Worm (Caenorhabditis elegans) whole organism, L1 larva: ENCODE measurements around the gene ceh-19.

ENCODE experiments used
- C04F5.9 ChIP-seq: sonication (generic microtip); optimal IDR thresholded peaks from 2 replicates; lab custom pipeline; 2016; ENCODE audit warnings: missing genetic modification characterization, missing compliant biosample characterization
- Y116A8C.19 ChIP-seq: sonication (generic microtip); optimal IDR thresholded peaks from 2 replicates; lab custom pipeline; 2016; ENCODE audit warnings: missing compliant biosample characterization, missing genetic modification characterization, borderline replicate concordance
- ama-1 ChIP-seq: fragments of 150-350 bp; optimal IDR thresholded peaks from 2 replicates; lab custom pipeline; 2014
- blmp-1 ChIP-seq: fragments of 150-350 bp; optimal IDR thresholded peaks from 2 replicates; lab custom pipeline; 2014; ENCODE audit warnings: missing biosample characterization, missing genetic modification characterization
- ceh-8 ChIP-seq: fragments of 200-800 bp; sonication (Bioruptor generic); optimal IDR thresholded peaks from 2 replicates; lab custom pipeline; 2018; ENCODE audit warnings: mild to moderate bottlenecking, missing genetic modification characterization, moderate library complexity, missing compliant biosample characterization
- ceh-88 ChIP-seq: fragments of 200-800 bp; sonication (Bioruptor generic); IDR thresholded peaks from 2 replicates; pipeline ENCODE4 v1.3.6; 2022; ENCODE audit warnings: missing genetic modification characterization, missing compliant biosample characterization
- ceh-90 ChIP-seq: sonication (generic microtip); optimal IDR thresholded peaks from 2 replicates; lab custom pipeline; 2016; ENCODE audit warnings: missing genetic modification characterization, missing compliant biosample characterization
- efl-3 ChIP-seq: fragments of 200-800 bp; sonication (Bioruptor generic); optimal IDR thresholded peaks from 2 replicates; lab custom pipeline; 2018; ENCODE audit warnings: mild to moderate bottlenecking, missing genetic modification characterization, missing compliant biosample characterization
- egl-27 ChIP-seq, 2 experiments: fragments of 150-350 bp in 1 of 2; sonication (generic microtip); optimal IDR thresholded peaks; 3 replicates each; lab custom pipeline; 2017 to 2018; ENCODE audit warnings: missing biosample characterization in 2 of 2, missing genetic modification characterization in 2 of 2, missing genetic modification reagents in 2 of 2
- elt-2 ChIP-seq: sonication (generic microtip); optimal IDR thresholded peaks from 2 replicates; lab custom pipeline; 2016; ENCODE audit warnings: missing genetic modification characterization, mild to moderate bottlenecking, inconsistent platforms, missing compliant biosample characterization, missing genetic modification reagents
- elt-3 ChIP-seq, 6 experiments: fragments of 150-350 bp in 1 of 6; sonication (generic microtip); optimal IDR thresholded peaks; 2 replicates each; lab custom pipeline; 2017 to 2018; ENCODE audit warnings: missing biosample characterization in 6 of 6, missing genetic modification characterization in 6 of 6, inconsistent platforms in 1 of 6
- fos-1 ChIP-seq: fragments of 150-350 bp; optimal IDR thresholded peaks from 2 replicates; lab custom pipeline; 2014; ENCODE audit warnings: missing biosample characterization, missing genetic modification characterization
- hlh-17 ChIP-seq: fragments of 200-800 bp; sonication (Bioruptor generic); optimal IDR thresholded peaks from 2 replicates; lab custom pipeline; 2018; ENCODE audit warnings: missing genetic modification characterization, mild to moderate bottlenecking, missing compliant biosample characterization, moderate library complexity, borderline replicate concordance
- irx-1 ChIP-seq: sonication (generic microtip); optimal IDR thresholded peaks from 2 replicates; lab custom pipeline; 2016; ENCODE audit warnings: missing genetic modification characterization, missing compliant biosample characterization
- isw-1 ChIP-seq: fragments of 200-800 bp; sonication (Bioruptor generic); IDR thresholded peaks from 2 replicates; pipeline ENCODE4 v1.3.6; 2022; ENCODE audit warnings: missing genetic modification characterization, missing compliant biosample characterization
- lin-13 ChIP-seq: fragments of 150-350 bp; optimal IDR thresholded peaks from 2 replicates; lab custom pipeline; 2014; ENCODE audit warnings: missing biosample characterization, missing genetic modification reagents, missing genetic modification characterization
- lin-39 ChIP-seq: fragments of 150-350 bp; optimal IDR thresholded peaks from 2 replicates; lab custom pipeline; 2014; ENCODE audit warnings: missing biosample characterization, missing genetic modification reagents, missing genetic modification characterization
- lir-3 ChIP-seq: sonication (generic microtip); optimal IDR thresholded peaks from 2 replicates; lab custom pipeline; 2016; ENCODE audit warnings: mild to moderate bottlenecking, missing genetic modification characterization, moderate library complexity, missing compliant biosample characterization; ENCODE audit not compliant: poor library complexity
- lsy-2 ChIP-seq, 2 experiments: fragments of 150-350 bp; optimal IDR thresholded peaks; 2 replicates each; lab custom pipeline; 2014; ENCODE audit warnings: missing biosample characterization in 2 of 2, missing genetic modification characterization in 2 of 2
- mdl-1 ChIP-seq, 2 experiments: fragments of 150-350 bp; optimal IDR thresholded peaks; 2 replicates each; lab custom pipeline; 2014 to 2017; ENCODE audit warnings: missing biosample characterization in 2 of 2, missing genetic modification characterization in 2 of 2, inconsistent platforms in 1 of 2
- mef-2 ChIP-seq: fragments of 150-350 bp; optimal IDR thresholded peaks from 2 replicates; lab custom pipeline; 2014; ENCODE audit warnings: missing biosample characterization, missing genetic modification characterization
- mep-1 ChIP-seq: fragments of 150-350 bp; optimal IDR thresholded peaks from 2 replicates; lab custom pipeline; 2014; ENCODE audit warnings: missing biosample characterization, missing genetic modification characterization
- nhr-20 ChIP-seq: sonication (generic microtip); optimal IDR thresholded peaks from 2 replicates; lab custom pipeline; 2016; ENCODE audit warnings: mild to moderate bottlenecking, missing genetic modification characterization, missing compliant biosample characterization
- nhr-237 ChIP-seq: fragments of 150-350 bp; optimal IDR thresholded peaks from 2 replicates; lab custom pipeline; 2014; ENCODE audit warnings: missing biosample characterization, missing genetic modification characterization
- nhr-28 ChIP-seq: fragments of 150-350 bp; optimal IDR thresholded peaks from 2 replicates; lab custom pipeline; 2014; ENCODE audit warnings: missing biosample characterization, missing genetic modification characterization
- nhr-71 ChIP-seq: sonication (generic microtip); optimal IDR thresholded peaks from 2 replicates; lab custom pipeline; 2016; ENCODE audit warnings: mild to moderate bottlenecking, missing genetic modification characterization, moderate library complexity, missing compliant biosample characterization
- nhr-84 ChIP-seq: sonication (generic microtip); optimal IDR thresholded peaks from 2 replicates; lab custom pipeline; 2017; ENCODE audit warnings: missing biosample characterization, missing genetic modification characterization
- pqm-1 ChIP-seq: sonication (generic microtip); optimal IDR thresholded peaks from 3 replicates; lab custom pipeline; 2017; ENCODE audit warnings: missing biosample characterization, missing genetic modification characterization
- rnt-1 ChIP-seq: sonication (generic microtip); optimal IDR thresholded peaks from 2 replicates; lab custom pipeline; 2016; ENCODE audit warnings: mild to moderate bottlenecking, missing genetic modification characterization, moderate library complexity, missing compliant biosample characterization
- skn-1 ChIP-seq: fragments of 150-350 bp; optimal IDR thresholded peaks from 2 replicates; lab custom pipeline; 2014; ENCODE audit warnings: missing biosample characterization, missing genetic modification characterization
- snu-23 ChIP-seq: sonication (generic microtip); optimal IDR thresholded peaks from 2 replicates; lab custom pipeline; 2016; ENCODE audit warnings: missing genetic modification characterization, missing compliant biosample characterization
- sox-4 ChIP-seq: sonication (generic microtip); optimal IDR thresholded peaks from 2 replicates; lab custom pipeline; 2016; ENCODE audit warnings: missing genetic modification characterization, missing compliant biosample characterization
- sptf-1 ChIP-seq: fragments of 150-350 bp; optimal IDR thresholded peaks from 2 replicates; lab custom pipeline; 2014; ENCODE audit warnings: missing biosample characterization, missing genetic modification characterization
- sup-37 ChIP-seq: fragments of 200-800 bp; sonication (Bioruptor generic); optimal IDR thresholded peaks from 2 replicates; lab custom pipeline; 2018; ENCODE audit warnings: mild to moderate bottlenecking, missing genetic modification characterization, missing compliant biosample characterization
- tbx-2 ChIP-seq: sonication (generic microtip); optimal IDR thresholded peaks from 2 replicates; lab custom pipeline; 2016; ENCODE audit warnings: missing genetic modification characterization, missing compliant biosample characterization
- tlp-1 ChIP-seq: fragments of 150-350 bp; optimal IDR thresholded peaks from 2 replicates; lab custom pipeline; 2014; ENCODE audit warnings: missing biosample characterization, missing genetic modification characterization
- unc-62 ChIP-seq: fragments of 150-350 bp; optimal IDR thresholded peaks from 2 replicates; lab custom pipeline; 2014; ENCODE audit warnings: missing biosample characterization, missing genetic modification reagents, missing genetic modification characterization
- vab-15 ChIP-seq: sonication (generic microtip); optimal IDR thresholded peaks from 2 replicates; lab custom pipeline; 2017; ENCODE audit warnings: missing genotype, mild to moderate bottlenecking, missing genetic modification characterization, missing compliant biosample characterization

ceh-19 gene

DNA sequence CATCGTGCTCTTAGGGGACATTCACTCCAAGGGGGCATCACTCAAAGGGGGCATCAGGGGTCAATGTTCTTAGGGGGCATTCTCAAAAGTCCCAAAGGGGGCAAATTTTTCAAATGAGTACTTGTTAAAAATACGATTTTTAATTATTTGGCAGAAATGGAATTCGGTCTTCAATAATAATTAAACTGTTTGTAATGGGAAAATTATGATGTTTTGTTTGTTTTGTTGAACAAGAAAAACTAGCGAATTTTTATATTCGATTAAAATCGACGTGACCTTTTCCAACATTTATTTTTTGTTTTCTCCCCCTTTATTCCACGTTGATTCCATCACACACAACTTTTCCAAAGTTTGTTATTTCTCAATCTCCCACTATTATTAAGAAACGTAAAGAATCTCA is 11.3 kb upstream of the ceh-19 start, which contains the start of gene F57H12.5:
Gene F57H12.5 (plus strand): TSS at position 301 of the 400 bp plus-strand sequence.
- TF ChIP-seq tlp-1 (tag; lab: Kevin White, UChicago) (no peak), nhr-71 (tag; lab: Kevin White, UChicago) (no peak), tbx-2 (tag; lab: Kevin White, UChicago) (no peak), blmp-1 (no peak), efl-3 (GFP tag; lab: Kevin White, UChicago) (no peak), mef-2 (tag; lab: Kevin White, UChicago) (no peak), sptf-1 (no peak), isw-1 (GFP tag; lab: Robert Waterston, UW) (no peak), ceh-8 (GFP tag; lab: Kevin White, UChicago) (no peak), nhr-20 (tag; lab: Kevin White, UChicago) (no peak), egl-27 (tag; optimal IDR thresholded peaks at IDR 0.05; lab: Kevin White, UChicago) (no peak), mep-1 (tag; lab: Kevin White, UChicago) (no peak), nhr-28 (tag; lab: Kevin White, UChicago) (no peak)
- TF ChIP-seq, all 84 proteins: peak for 0

DNA sequence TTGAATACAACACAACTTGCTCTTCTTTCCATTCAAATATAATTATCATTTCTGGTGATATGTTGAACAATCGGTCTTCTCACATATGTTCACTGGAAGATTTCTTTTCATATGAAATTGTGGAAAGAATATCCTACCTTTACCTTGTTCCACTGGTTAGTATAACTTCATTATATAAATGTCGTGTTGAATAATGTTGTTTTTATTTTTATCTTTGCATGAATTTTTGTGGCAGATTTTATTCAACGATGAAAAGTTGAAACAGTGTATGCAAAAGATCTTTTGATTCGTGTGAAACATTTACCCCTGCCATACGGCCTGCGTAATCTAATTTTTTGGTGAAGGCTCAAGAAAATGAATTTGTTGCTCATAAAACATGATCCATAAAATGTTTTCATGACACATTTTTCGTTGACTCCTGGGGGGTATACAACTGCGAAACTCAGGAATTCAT is 6.2 kb upstream of the ceh-19 start:
- no peak for TF ChIP-seq fos-1 (tag; lab: Kevin White, UChicago)
- no peak for TF ChIP-seq vab-15 (tag; lab: Kevin White, UChicago)
- TF ChIP-seq hlh-17 (GFP tag; lab: Kevin White, UChicago), result no peak
- TF ChIP-seq sox-4 (tag; lab: Kevin White, UChicago), result no peak
- no peak for TF ChIP-seq nhr-237 (tag; lab: Kevin White, UChicago)
- no peak for TF ChIP-seq lsy-2 (tag; optimal IDR thresholded peaks at IDR 0.05; lab: Kevin White, UChicago)
- no peak for TF ChIP-seq elt-3 (tag; optimal IDR thresholded peaks at IDR 0.05; lab: Kevin White, UChicago)
- TF ChIP-seq nhr-84, result no peak
- TF ChIP-seq pqm-1 (tag; lab: Kevin White, UChicago), result no peak
- no peak for TF ChIP-seq lin-13 (GFP tag; lab: Kevin White, UChicago)
- TF ChIP-seq mdl-1 (tag; optimal IDR thresholded peaks at IDR 0.05; lab: Kevin White, UChicago), result no peak

DNA sequence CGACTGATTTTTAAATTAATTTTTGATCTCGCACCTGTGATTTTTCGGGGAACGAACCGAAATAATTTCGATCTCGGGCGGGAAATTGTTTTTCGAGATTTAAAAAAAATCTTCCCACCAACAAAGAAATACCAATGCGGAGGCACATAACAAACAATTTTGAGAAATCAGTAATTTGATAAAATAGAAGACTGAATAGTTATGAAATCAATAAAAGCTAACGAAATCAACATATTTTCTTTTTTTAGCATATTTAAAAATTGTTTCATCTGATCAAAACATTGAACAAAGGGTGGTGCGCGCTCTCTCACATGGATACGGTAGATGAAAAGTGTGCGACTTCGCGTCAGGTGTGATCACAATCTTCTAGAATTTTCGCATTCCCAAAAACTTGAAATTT is 2.3 kb upstream of the ceh-19 start:
- no peak for TF ChIP-seq lin-39 (tag; lab: Kevin White, UChicago)
- no peak for TF ChIP-seq fos-1 (tag; lab: Kevin White, UChicago)
- no peak for TF ChIP-seq pqm-1 (tag; lab: Kevin White, UChicago)
- TF ChIP-seq C04F5.9 (tag; lab: Kevin White, UChicago), result no peak
- TF ChIP-seq lsy-2 (tag; optimal IDR thresholded peaks at IDR 0.05; lab: Kevin White, UChicago), result no peak
- no peak for TF ChIP-seq nhr-84
- TF ChIP-seq egl-27 (tag; optimal IDR thresholded peaks at IDR 0.05; lab: Kevin White, UChicago), result no peak
- no peak for TF ChIP-seq ceh-90
- no peak for TF ChIP-seq snu-23
- no peak for TF ChIP-seq ama-1 (lab: Kevin White, UChicago)
- TF ChIP-seq unc-62 (GFP tag; lab: Kevin White, UChicago), result no peak
- TF ChIP-seq Y116A8C.19 (tag; lab: Kevin White, UChicago), result no peak
- no peak for TF ChIP-seq irx-1
- no peak for TF ChIP-seq tbx-2 (tag; lab: Kevin White, UChicago)

DNA sequence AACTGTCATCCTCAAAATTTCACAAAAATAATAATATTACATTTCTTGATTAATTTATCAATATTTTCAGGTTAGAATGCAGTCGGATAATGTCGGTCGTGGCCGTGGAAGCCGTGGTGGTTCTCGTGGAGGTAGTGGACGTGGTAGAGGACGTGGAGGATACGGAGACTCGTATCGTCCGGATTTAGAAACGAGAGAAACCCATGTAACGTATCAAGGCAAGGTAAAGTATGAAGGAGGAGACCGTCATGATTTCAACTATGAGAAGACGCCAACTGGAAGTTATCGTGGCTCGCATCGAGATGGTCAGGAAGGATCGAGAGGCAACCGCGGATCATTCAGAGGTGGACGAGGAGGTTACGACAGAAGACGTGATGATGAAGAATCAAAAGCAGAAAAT is 1.8 kb upstream of the ceh-19 start, which contains the start of gene frpr-10:
Gene frpr-10 (plus strand): TSS at position 301 of the 400 bp plus-strand sequence.
- TF ChIP-seq tbx-2 (tag; lab: Kevin White, UChicago), result no peak
- no peak for TF ChIP-seq rnt-1 (tag; lab: Kevin White, UChicago)

DNA sequence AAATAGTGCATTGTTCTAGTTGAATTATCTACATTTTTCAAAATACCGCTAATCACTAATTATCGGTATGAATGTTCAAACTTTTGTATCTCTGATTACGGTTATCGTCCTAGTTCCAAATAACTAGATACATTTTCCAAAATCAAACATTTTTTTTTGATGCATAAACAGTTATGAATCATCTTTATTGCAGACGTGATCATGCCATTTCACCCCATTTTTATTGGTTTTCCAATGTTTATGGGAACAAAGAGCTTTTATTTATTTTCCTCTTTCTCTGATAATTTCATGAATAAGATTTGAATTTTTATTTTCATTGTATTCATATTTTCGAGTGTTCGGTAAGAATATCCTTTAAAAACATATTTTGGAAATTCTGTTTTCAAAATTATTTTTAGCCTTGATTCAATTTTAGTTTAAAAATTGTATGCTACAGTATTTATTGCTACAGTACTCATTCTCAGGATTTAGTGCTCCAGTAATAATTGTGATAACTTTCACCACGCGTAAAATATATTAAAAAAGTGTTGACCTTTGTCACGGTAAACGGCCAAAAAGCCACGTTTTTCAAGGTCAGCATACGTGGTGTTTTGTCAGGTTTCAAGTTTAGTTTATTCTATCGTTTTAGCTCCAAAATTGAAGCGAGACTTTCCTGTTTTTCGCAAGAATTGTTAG is 1.0 kb upstream of the ceh-19 start, which contains the start of gene csr-1:
Gene csr-1 (plus strand): TSS at position 625 of the 675 bp plus-strand sequence.
- TF ChIP-seq elt-2 (tag; lab: Kevin White, UChicago), result no peak
- TF ChIP-seq mef-2 (tag; lab: Kevin White, UChicago), result no peak
- TF ChIP-seq tlp-1 (tag; lab: Kevin White, UChicago), result no peak
- TF ChIP-seq efl-3 (GFP tag; lab: Kevin White, UChicago), result no peak
- no peak for TF ChIP-seq nhr-20 (tag; lab: Kevin White, UChicago)
- TF ChIP-seq sup-37 (GFP tag; lab: Kevin White, UChicago), result no peak
- no peak for TF ChIP-seq elt-3 (tag; optimal IDR thresholded peaks at IDR 0.05; lab: Kevin White, UChicago)
- no peak for TF ChIP-seq skn-1 (tag; lab: Kevin White, UChicago)
- TF ChIP-seq nhr-84, result no peak
- no peak for TF ChIP-seq lsy-2 (tag; optimal IDR thresholded peaks at IDR 0.05; lab: Kevin White, UChicago)
- no peak for TF ChIP-seq ceh-88 (GFP tag; lab: Robert Waterston, UW)
- TF ChIP-seq lir-3 (tag; lab: Kevin White, UChicago), result no peak
